Worm (Caenorhabditis elegans) whole organism, L4/young adult: ENCODE data around the gene W06H8.2.

Experiments used
- W03F9.2 ChIP-seq: fragments of 150-350 bp; optimal IDR thresholded peaks from 2 replicates; lab custom pipeline; 2014; ENCODE audit warnings: missing biosample characterization, missing genetic modification characterization
- dao-5 ChIP-seq: sonication (generic microtip); optimal IDR thresholded peaks from 2 replicates; lab custom pipeline; 2016; ENCODE audit warnings: missing genotype, missing genetic modification characterization, moderate library complexity, missing compliant biosample characterization
- him-1 ChIP-seq: sonication (generic microtip); optimal IDR thresholded peaks from 2 replicates; lab custom pipeline; 2016; ENCODE audit warnings: missing genotype, missing genetic modification reagents, missing genetic modification characterization, missing compliant biosample characterization

- TF ChIP-seq W03F9.2 (tag; lab: Kevin White, UChicago): no peak
- TF ChIP-seq him-1: no peak
- TF ChIP-seq dao-5 (tag; lab: Kevin White, UChicago): no peak
These were observed at the start of gene W06H8.2 for ce11 chrV:6206498-6206897.
